Worm (Caenorhabditis elegans): ENCODE results near the gene ttc-36.

DNA sequence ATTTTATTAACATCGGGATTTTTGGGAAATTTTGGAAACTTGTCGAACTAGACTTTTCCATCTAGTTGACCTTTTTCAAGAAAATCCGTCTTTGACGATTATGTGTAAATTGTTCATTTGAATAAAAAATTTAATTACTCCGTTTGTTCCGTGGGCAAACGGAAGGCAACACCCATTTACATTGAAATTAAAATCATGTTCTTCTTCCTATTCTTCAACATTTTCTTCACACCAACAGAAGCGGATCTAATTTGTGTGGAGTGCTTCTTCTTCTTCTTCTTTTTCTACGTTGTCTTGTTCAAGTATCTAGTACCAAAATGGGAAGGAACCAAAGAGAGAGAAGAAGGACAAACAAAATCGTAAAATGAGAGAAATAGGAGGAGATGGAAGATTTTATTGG is 47.6 kb upstream of the ttc-36 start:
- TF ChIP-seq med-1 (GFP tag; optimal IDR thresholded peaks at IDR 0.05; ENCODE audit: insufficient read depth), result no peak
- no peak for TF ChIP-seq tab-1 (GFP tag; IDR thresholded peaks at IDR 0.05)
- TF ChIP-seq ref-1 (GFP tag; conservative IDR thresholded peaks at IDR 0.05), result no peak
- no peak for TF ChIP-seq klf-2 (GFP tag; conservative IDR thresholded peaks at IDR 0.05)
- TF ChIP-seq flt-1 (GFP tag; IDR thresholded peaks at IDR 0.05), result no peak
- no peak for TF ChIP-seq ztf-29 (GFP tag; IDR thresholded peaks at IDR 0.05)

Measured in whole organism, midembryonic.